Fruit fly (Drosophila melanogaster) whole organism, embryonic: Measurements from ENCODE around the gene msps.
A peak's percentile ranks its signal among the peaks of the same experiment; 100 is the strongest.

Experiments used
- Aef1 ChIP-seq: fragments of 200-800 bp; sonication (Bioruptor generic); IDR thresholded peaks from 3 replicates; pipeline ENCODE4 v1.3.6; 2022; ENCODE audit warnings: missing biosample characterization, missing genetic modification characterization
- CG1024 ChIP-seq: fragments of 200-800 bp; sonication (Bioruptor generic); IDR thresholded peaks from 2 replicates; pipeline ENCODE4 v1.3.6; 2022; ENCODE audit warnings: missing biosample characterization, missing genetic modification characterization
- CG10959 ChIP-seq: fragments of 200-800 bp; sonication (Bioruptor generic); IDR thresholded peaks from 2 replicates; pipeline ENCODE4 v1.3.6; 2022; ENCODE audit warnings: missing biosample characterization, missing genetic modification characterization
- CG11560 ChIP-seq: fragments of 200-800 bp; sonication (Bioruptor generic); IDR thresholded peaks from 3 replicates; pipeline ENCODE4 v1.3.6; 2022; ENCODE audit warnings: missing biosample characterization, missing genetic modification characterization
- CG11695 ChIP-seq: fragments of 200-800 bp; sonication (Bioruptor generic); IDR thresholded peaks from 3 replicates; pipeline ENCODE4 v1.3.6; 2022; ENCODE audit warnings: missing biosample characterization, missing genetic modification characterization
- CG12155 ChIP-seq: fragments of 200-800 bp; sonication (Bioruptor generic); optimal IDR thresholded peaks from 3 replicates; lab custom pipeline; 2016; ENCODE audit warnings: missing biosample characterization, missing genetic modification characterization
- CG14050 ChIP-seq: fragments of 200-800 bp; sonication (Bioruptor generic); IDR thresholded peaks from 3 replicates; pipeline ENCODE4 v1.3.6; 2022; ENCODE audit warnings: missing biosample characterization, missing genetic modification characterization
- CG14441 ChIP-seq: fragments of 200-800 bp; sonication (Bioruptor generic); IDR thresholded peaks from 2 replicates; pipeline ENCODE4 v1.3.6; 2022; ENCODE audit warnings: missing biosample characterization, missing genetic modification characterization
- CG14667 ChIP-seq: fragments of 200-800 bp; sonication (Bioruptor generic); IDR thresholded peaks from 2 replicates; pipeline ENCODE4 v1.3.6; 2022; ENCODE audit warnings: missing biosample characterization, missing genetic modification characterization
- CG1602 ChIP-seq: fragments of 200-800 bp; sonication (Bioruptor generic); optimal IDR thresholded peaks from 3 replicates; lab custom pipeline; 2016; ENCODE audit warnings: missing biosample characterization, missing genetic modification characterization
- CG16813 ChIP-seq: fragments of 200-800 bp; sonication (Bioruptor generic); IDR thresholded peaks from 3 replicates; pipeline ENCODE4 v1.3.6; 2022; ENCODE audit warnings: missing biosample characterization, missing genetic modification characterization; ENCODE audit not compliant: partially characterized antibody
- CG17802 ChIP-seq: fragments of 200-800 bp; sonication (Bioruptor generic); optimal IDR thresholded peaks from 2 replicates; lab custom pipeline; 2018; ENCODE audit warnings: missing biosample characterization, mild to moderate bottlenecking, missing genetic modification characterization, moderate library complexity
- CG17829 ChIP-seq: fragments of 200-800 bp; optimal IDR thresholded peaks from 2 replicates; lab custom pipeline; 2019; ENCODE audit warnings: missing biosample characterization, mild to moderate bottlenecking, missing genetic modification characterization, moderate library complexity
- CG18599 ChIP-seq: fragments of 200-800 bp; sonication (Bioruptor generic); optimal IDR thresholded peaks from 3 replicates; lab custom pipeline; 2017; ENCODE audit warnings: missing biosample characterization, missing genetic modification characterization, mild to moderate bottlenecking, moderate library complexity, missing genetic modification reagents
- CG31441 ChIP-seq: fragments of 200-800 bp; sonication (Bioruptor generic); IDR thresholded peaks from 2 replicates; pipeline ENCODE4 v1.3.6; 2022; ENCODE audit warnings: missing biosample characterization, missing genetic modification characterization
- CG3281 ChIP-seq: fragments of 200-800 bp; sonication (Bioruptor generic); optimal IDR thresholded peaks from 3 replicates; lab custom pipeline; 2017; ENCODE audit warnings: missing biosample characterization, mild to moderate bottlenecking, missing genetic modification characterization
- CG4730 ChIP-seq: fragments of 200-800 bp; sonication (Bioruptor generic); IDR thresholded peaks from 2 replicates; pipeline ENCODE4 v1.3.6; 2022; ENCODE audit warnings: missing biosample characterization, missing genetic modification characterization
- CG6791 ChIP-seq: fragments of 200-800 bp; sonication (Bioruptor generic); IDR thresholded peaks from 3 replicates; pipeline ENCODE4 v1.3.6; 2022; ENCODE audit warnings: missing biosample characterization, missing genetic modification characterization; ENCODE audit not compliant: partially characterized antibody
- CG7357 ChIP-seq: fragments of 200-800 bp; sonication (Bioruptor generic); IDR thresholded peaks from 3 replicates; pipeline ENCODE4 v1.3.6; 2022; ENCODE audit warnings: missing biosample characterization, missing genetic modification characterization
- CG8388 ChIP-seq: fragments of 200-800 bp; sonication (Bioruptor generic); optimal IDR thresholded peaks from 2 replicates; lab custom pipeline; 2019; ENCODE audit warnings: missing biosample characterization, mild to moderate bottlenecking, missing genetic modification characterization, moderate library complexity
- CkIIα-i1 ChIP-seq: fragments of 200-800 bp; sonication (Bioruptor generic); IDR thresholded peaks from 2 replicates; pipeline ENCODE4 v1.3.6; 2022; ENCODE audit warnings: missing biosample characterization, missing genetic modification characterization
- D19A ChIP-seq: fragments of 200-800 bp; optimal IDR thresholded peaks from 3 replicates; lab custom pipeline; 2019; ENCODE audit warnings: missing biosample characterization, mild to moderate bottlenecking, missing genetic modification characterization, moderate library complexity
- Doc2 ChIP-seq: fragments of 200-800 bp; sonication (Bioruptor generic); IDR thresholded peaks from 2 replicates; pipeline ENCODE4 v1.3.6; 2022; ENCODE audit warnings: missing biosample characterization, missing genetic modification characterization
- Dp ChIP-seq: fragments of 200-800 bp; sonication (Bioruptor generic); optimal IDR thresholded peaks from 2 replicates; lab custom pipeline; 2018; ENCODE audit warnings: missing biosample characterization, mild to moderate bottlenecking, missing genetic modification characterization, moderate library complexity
- Fer3 ChIP-seq: fragments of 200-800 bp; sonication (Bioruptor generic); optimal IDR thresholded peaks from 2 replicates; lab custom pipeline; 2018; ENCODE audit warnings: missing biosample characterization, mild to moderate bottlenecking, missing genetic modification characterization, moderate library complexity
- HLH54F ChIP-seq: fragments of 200-800 bp; sonication (Bioruptor generic); optimal IDR thresholded peaks from 3 replicates; lab custom pipeline; 2016; ENCODE audit warnings: missing biosample characterization, missing genetic modification characterization
- Hr3 ChIP-seq: fragments of 200-800 bp; sonication (Bioruptor generic); optimal IDR thresholded peaks from 3 replicates; lab custom pipeline; 2016; ENCODE audit warnings: missing biosample characterization, missing genetic modification characterization
- Jarid2 ChIP-seq: fragments of 200-800 bp; sonication (Bioruptor generic); optimal IDR thresholded peaks from 3 replicates; lab custom pipeline; 2017; ENCODE audit warnings: mild to moderate bottlenecking, missing biosample characterization, missing genetic modification reagents, missing genetic modification characterization
- NFAT ChIP-seq: fragments of 200-800 bp; sonication (Bioruptor generic); IDR thresholded peaks from 2 replicates; pipeline ENCODE4 v1.3.6; 2022; ENCODE audit warnings: missing biosample characterization, missing genetic modification characterization
- NK7.1 ChIP-seq: fragments of 200-800 bp; sonication (Bioruptor generic); optimal IDR thresholded peaks from 3 replicates; lab custom pipeline; 2016; ENCODE audit warnings: missing biosample characterization, missing genetic modification characterization
- Nf-YB ChIP-seq: fragments of 200-800 bp; sonication (Bioruptor generic); optimal IDR thresholded peaks from 3 replicates; lab custom pipeline; 2019; ENCODE audit warnings: missing biosample characterization, mild to moderate bottlenecking, missing genetic modification characterization, moderate library complexity
- Oli ChIP-seq: fragments of 200-800 bp; sonication (Bioruptor generic); optimal IDR thresholded peaks from 2 replicates; lab custom pipeline; 2018; ENCODE audit warnings: missing biosample characterization, mild to moderate bottlenecking, missing genetic modification characterization, moderate library complexity
- Ssrp ChIP-seq: fragments of 200-800 bp; sonication (Bioruptor generic); optimal IDR thresholded peaks from 2 replicates; lab custom pipeline; 2018; ENCODE audit warnings: missing biosample characterization, mild to moderate bottlenecking, missing genetic modification characterization, moderate library complexity
- bcd ChIP-seq: fragments of 200-800 bp; sonication (Bioruptor generic); optimal IDR thresholded peaks from 2 replicates; lab custom pipeline; 2017; ENCODE audit warnings: missing biosample characterization, mild to moderate bottlenecking, missing genetic modification characterization
- bigmax ChIP-seq: fragments of 200-800 bp; sonication (Bioruptor generic); optimal IDR thresholded peaks from 2 replicates; lab custom pipeline; 2018; ENCODE audit warnings: missing biosample characterization, mild to moderate bottlenecking, missing genetic modification characterization
- cato ChIP-seq: fragments of 200-800 bp; sonication (Bioruptor generic); optimal IDR thresholded peaks from 2 replicates; lab custom pipeline; 2016; ENCODE audit warnings: missing biosample characterization, missing genetic modification characterization, borderline replicate concordance
- gsb ChIP-seq: fragments of 200-800 bp; sonication (Bioruptor generic); IDR thresholded peaks from 2 replicates; pipeline ENCODE4 v1.3.6; 2022; ENCODE audit warnings: missing biosample characterization, missing genetic modification characterization
- ken ChIP-seq: fragments of 200-800 bp; sonication (Bioruptor generic); IDR thresholded peaks from 3 replicates; pipeline ENCODE4 v1.3.6; 2022; ENCODE audit warnings: missing biosample characterization, missing genetic modification characterization
- knrl ChIP-seq: fragments of 200-800 bp; sonication (Bioruptor generic); IDR thresholded peaks from 3 replicates; pipeline ENCODE4 v1.3.6; 2022; ENCODE audit warnings: missing biosample characterization, missing genetic modification characterization; ENCODE audit not compliant: partially characterized antibody
- lmd ChIP-seq: fragments of 200-800 bp; sonication (Bioruptor generic); IDR thresholded peaks from 2 replicates; pipeline ENCODE4 v1.3.6; 2022; ENCODE audit warnings: missing biosample characterization, missing genetic modification characterization
- org-1 ChIP-seq: fragments of 200-800 bp; sonication (Bioruptor generic); optimal IDR thresholded peaks from 2 replicates; lab custom pipeline; 2017; ENCODE audit warnings: missing biosample characterization, missing genetic modification characterization
- pros ChIP-seq: fragments of 200-800 bp; sonication (Bioruptor generic); optimal IDR thresholded peaks from 3 replicates; lab custom pipeline; 2019; ENCODE audit warnings: missing biosample characterization, mild to moderate bottlenecking, missing genetic modification characterization, moderate library complexity
- rib ChIP-seq: fragments of 200-800 bp; sonication (Bioruptor generic); IDR thresholded peaks from 2 replicates; pipeline ENCODE4 v1.3.6; 2022; ENCODE audit warnings: missing biosample characterization, missing genetic modification characterization
- salm ChIP-seq: fragments of 200-800 bp; sonication (Bioruptor generic); optimal IDR thresholded peaks from 2 replicates; lab custom pipeline; 2018; ENCODE audit warnings: missing biosample characterization, mild to moderate bottlenecking, missing genetic modification characterization
- tll ChIP-seq, 2 experiments: fragments of 200-800 bp in 1 of 2; fragments of >200 bp in 1 of 2; sonication (Bioruptor generic) in 1 of 2; optimal IDR thresholded peaks; 2 replicates each; lab custom pipeline; 2017 to 2019; ENCODE audit warnings: missing biosample characterization in 2 of 2, missing genetic modification characterization in 2 of 2, mild to moderate bottlenecking in 1 of 2, moderate library complexity in 1 of 2
- tna ChIP-seq: fragments of 200-800 bp; sonication (Bioruptor generic); IDR thresholded peaks from 2 replicates; pipeline ENCODE4 v1.3.6; 2022; ENCODE audit warnings: missing biosample characterization, missing genetic modification characterization; ENCODE audit not compliant: partially characterized antibody
- ttk ChIP-seq: fragments of 200-800 bp; sonication (Bioruptor generic); IDR thresholded peaks from 2 replicates; pipeline ENCODE4 v2.1.2; 2022; ENCODE audit warnings: missing biosample characterization, missing genetic modification characterization

Gene msps

dm6 chr3R:16069266-16069665, 18.7 kb downstream of the msps start (continued):
- TF ChIP-seq Ssrp (tag; lab: Kevin White, UChicago) (no peak), CG11560 (no peak), pros (GFP tag; lab: Kevin White, UChicago) (peak; percentile 37), Nf-YB (peak; percentile 25), CG7357 (GFP tag; lab: Robert Waterston, UW) (0 out of 3 replicates have a peak, but pooled peaks have one; percentile 23), rib (GFP tag; lab: Robert Waterston, UW) (no peak), NFAT (GFP tag; lab: Robert Waterston, UW) (no peak; the same call in 1 of the 2 replicates), bcd (GFP tag; lab: Kevin White, UChicago) (peak; percentile 25), salm (tag; lab: Kevin White, UChicago) (peak; percentile 21)

- TF ChIP-seq gsb (GFP tag; lab: Robert Waterston, UW) (no peak), cato (GFP tag; lab: Kevin White, UChicago) (peak; percentile 40), ken (GFP tag; lab: Robert Waterston, UW) (peak; percentile 42; the same call in 1 of the 3 replicates), CG10959 (GFP tag; lab: Robert Waterston, UW) (peak; percentile 91), CkIIα-i1 (no peak), CG1024 (GFP tag; lab: Robert Waterston, UW) (peak; percentile 68), CG1602 (GFP tag; lab: Kevin White, UChicago) (peak; percentile 73), CG6791 (peak; percentile 44; the same call in 1 of the 3 replicates), CG14050 (GFP tag; lab: Robert Waterston, UW) (peak; percentile 73), CG17829 (tag; lab: Kevin White, UChicago) (peak; percentile 90), ttk (GFP tag; lab: Robert Waterston, UW) (peak; percentile 72), CG14667 (GFP tag; lab: Robert Waterston, UW) (peak; percentile 61), Aef1 (GFP tag; lab: Robert Waterston, UW) (no peak), tll (GFP tag; optimal IDR thresholded peaks at IDR 0.05; lab: Kevin White, UChicago) (no peak), bigmax (no peak), lmd (peak; percentile 63), Doc2 (no peak), CG8388 (GFP tag; lab: Kevin White, UChicago) (peak; percentile 75), Fer3 (tag; lab: Kevin White, UChicago) (no peak), Jarid2 (no peak), NK7.1 (no peak), CG12155 (GFP tag; lab: Kevin White, UChicago) (peak; percentile 55), CG31441 (peak; percentile 74), Hr3 (GFP tag; lab: Kevin White, UChicago) (peak; percentile 77), CG11695 (GFP tag; lab: Robert Waterston, UW) (peak; percentile 83), Oli (tag; lab: Kevin White, UChicago) (peak; percentile 67), D19A (peak; percentile 76), CG17802 (tag; lab: Kevin White, UChicago) (peak; percentile 46), CG18599 (GFP tag; lab: Kevin White, UChicago) (no peak), HLH54F (peak; percentile 35), org-1 (GFP tag; lab: Kevin White, UChicago) (peak; percentile 22), tna (GFP tag; lab: Robert Waterston, UW) (no peak), Dp (GFP tag; lab: Kevin White, UChicago) (no peak), CG3281 (GFP tag; lab: Kevin White, UChicago) (no peak), CG4730 (GFP tag; lab: Robert Waterston, UW) (0 out of 2 replicates have a peak, but pooled peaks have one; percentile 30), knrl (no peak), CG16813 (GFP tag; lab: Robert Waterston, UW) (no peak), CG14441 (GFP tag; lab: Robert Waterston, UW) (no peak)
Observed at dm6 chr3R:16071689-16072580, 21.3 kb downstream of the msps start.
